Fruit fly (Drosophila melanogaster) whole organism, embryonic: ENCODE data around the gene CG14194.

Experiments
- Bgb ChIP-seq: fragments of 200-800 bp; sonication (Bioruptor generic); IDR thresholded peaks from 2 replicates; pipeline ENCODE4 v1.3.6; 2022; ENCODE audit warnings: missing biosample characterization, missing genetic modification characterization; ENCODE audit not compliant: partially characterized antibody
- BtbVII ChIP-seq: fragments of 200-800 bp; sonication (Bioruptor generic); optimal IDR thresholded peaks from 3 replicates; lab custom pipeline; 2017; ENCODE audit warnings: missing biosample characterization, mild to moderate bottlenecking, missing genetic modification characterization
- CG10209 ChIP-seq: fragments of 200-800 bp; sonication (Bioruptor generic); optimal IDR thresholded peaks from 3 replicates; lab custom pipeline; 2017; ENCODE audit warnings: missing biosample characterization, mild to moderate bottlenecking, missing genetic modification characterization, missing genetic modification reagents
- CG1024 ChIP-seq: fragments of 200-800 bp; sonication (Bioruptor generic); IDR thresholded peaks from 2 replicates; pipeline ENCODE4 v1.3.6; 2022; ENCODE audit warnings: missing biosample characterization, missing genetic modification characterization
- CG12155 ChIP-seq: fragments of 200-800 bp; sonication (Bioruptor generic); optimal IDR thresholded peaks from 3 replicates; lab custom pipeline; 2016; ENCODE audit warnings: missing biosample characterization, missing genetic modification characterization
- CG1529 ChIP-seq: fragments of 200-800 bp; sonication (Bioruptor generic); optimal IDR thresholded peaks from 3 replicates; lab custom pipeline; 2018; ENCODE audit warnings: missing biosample characterization, missing genetic modification characterization
- CG15514 ChIP-seq: fragments of 200-800 bp; sonication (Bioruptor generic); optimal IDR thresholded peaks from 3 replicates; lab custom pipeline; 2017; ENCODE audit warnings: missing biosample characterization, missing genetic modification characterization, mild to moderate bottlenecking, moderate library complexity, missing genetic modification reagents
- CG15696 ChIP-seq: fragments of 200-800 bp; sonication (Bioruptor generic); optimal IDR thresholded peaks from 2 replicates; lab custom pipeline; 2019; ENCODE audit warnings: missing biosample characterization, mild to moderate bottlenecking, missing genetic modification characterization, moderate library complexity
- CG18599 ChIP-seq: fragments of 200-800 bp; sonication (Bioruptor generic); optimal IDR thresholded peaks from 3 replicates; lab custom pipeline; 2017; ENCODE audit warnings: missing biosample characterization, missing genetic modification characterization, mild to moderate bottlenecking, moderate library complexity, missing genetic modification reagents
- CG3065 ChIP-seq: fragments of 200-800 bp; sonication (Bioruptor generic); optimal IDR thresholded peaks from 2 replicates; lab custom pipeline; 2016; ENCODE audit warnings: missing biosample characterization, missing genetic modification characterization
- CG32772 ChIP-seq: fragments of 200-800 bp; sonication (Bioruptor generic); IDR thresholded peaks from 2 replicates; pipeline ENCODE4 v1.3.6; 2022; ENCODE audit warnings: missing biosample characterization, missing genetic modification characterization
- CG4328 ChIP-seq: fragments of 200-800 bp; sonication (Bioruptor generic); optimal IDR thresholded peaks from 3 replicates; lab custom pipeline; 2017; ENCODE audit warnings: missing biosample characterization, missing genetic modification reagents, missing genetic modification characterization
- CG4617 ChIP-seq: fragments of 200-800 bp; sonication (Bioruptor generic); optimal IDR thresholded peaks from 3 replicates; lab custom pipeline; 2016; ENCODE audit warnings: missing biosample characterization, missing genetic modification characterization, borderline replicate concordance
- CG4707 ChIP-seq: fragments of 200-800 bp; sonication (Bioruptor generic); optimal IDR thresholded peaks from 2 replicates; lab custom pipeline; 2018; ENCODE audit warnings: missing biosample characterization, mild to moderate bottlenecking, missing genetic modification characterization, moderate library complexity
- CG6175 ChIP-seq: fragments of 200-800 bp; sonication (Bioruptor generic); IDR thresholded peaks from 3 replicates; pipeline ENCODE4 v1.3.6; 2022; ENCODE audit warnings: missing biosample characterization, missing genetic modification characterization
- CG6272 ChIP-seq: fragments of 200-800 bp; sonication (Bioruptor generic); IDR thresholded peaks from 2 replicates; pipeline ENCODE4 v1.3.6; 2022; ENCODE audit warnings: missing biosample characterization, missing genetic modification characterization
- CG7786 ChIP-seq: fragments of 200-800 bp; sonication (Bioruptor generic); optimal IDR thresholded peaks from 2 replicates; lab custom pipeline; 2016; ENCODE audit warnings: missing biosample characterization, missing genetic modification characterization
- CG8765 ChIP-seq: fragments of 200-800 bp; sonication (Bioruptor generic); IDR thresholded peaks from 2 replicates; pipeline ENCODE4 v1.3.6; 2022; ENCODE audit warnings: missing biosample characterization, missing genetic modification characterization
- D ChIP-seq, 2 experiments: fragments of 200-800 bp in 1 of 2; fragments of >200 bp in 1 of 2; sonication (Bioruptor generic) in 1 of 2; optimal IDR thresholded peaks; 2 replicates in 1 of 2; 3 replicates in 1 of 2; lab custom pipeline; 2017; ENCODE audit warnings: mild to moderate bottlenecking in 1 of 2, missing biosample characterization in 1 of 2, missing genetic modification characterization in 1 of 2, missing genetic modification reagents in 1 of 2
- Dref ChIP-seq: fragments of 200-800 bp; sonication (Bioruptor generic); IDR thresholded peaks from 2 replicates; pipeline ENCODE4 v1.3.6; 2022; ENCODE audit warnings: missing biosample characterization, missing genetic modification characterization
- HLH3B ChIP-seq: fragments of 200-800 bp; sonication (Bioruptor generic); IDR thresholded peaks from 2 replicates; pipeline ENCODE4 v1.3.6; 2022; ENCODE audit warnings: missing biosample characterization, missing genetic modification characterization
- Hey ChIP-seq: fragments of 200-800 bp; sonication (Bioruptor generic); optimal IDR thresholded peaks from 3 replicates; lab custom pipeline; 2018; ENCODE audit warnings: missing biosample characterization, mild to moderate bottlenecking, missing genetic modification characterization
- NfI ChIP-seq: fragments of 200-800 bp; sonication (Bioruptor generic); optimal IDR thresholded peaks from 3 replicates; lab custom pipeline; 2018; ENCODE audit warnings: missing biosample characterization, mild to moderate bottlenecking, missing genetic modification characterization, moderate library complexity
- Ravus ChIP-seq: fragments of 200-800 bp; sonication (Bioruptor generic); IDR thresholded peaks from 2 replicates; pipeline ENCODE4 v1.3.6; 2022; ENCODE audit warnings: missing biosample characterization, missing genetic modification characterization
- Sry-δ ChIP-seq: fragments of 200-800 bp; sonication (Bioruptor generic); optimal IDR thresholded peaks from 2 replicates; lab custom pipeline; 2016; ENCODE audit warnings: missing biosample characterization, missing genetic modification characterization
- Vsx1 ChIP-seq: fragments of 200-800 bp; sonication (Bioruptor generic); optimal IDR thresholded peaks from 2 replicates; lab custom pipeline; 2017; ENCODE audit warnings: missing biosample characterization, mild to moderate bottlenecking, missing genetic modification characterization, missing genetic modification reagents
- Xrp1 ChIP-seq: fragments of 200-800 bp; sonication (Bioruptor generic); IDR thresholded peaks from 2 replicates; pipeline ENCODE4 v1.3.6; 2022; ENCODE audit warnings: missing biosample characterization, missing genetic modification characterization
- ase ChIP-seq: fragments of 200-800 bp; sonication (Bioruptor generic); IDR thresholded peaks from 3 replicates; pipeline ENCODE4 v1.3.6; 2022; ENCODE audit warnings: missing biosample characterization, missing genetic modification characterization
- chif ChIP-seq, 2 experiments: fragments of 200-800 bp; sonication (Bioruptor generic); optimal IDR thresholded peaks; 3 replicates each; lab custom pipeline; 2016; ENCODE audit warnings: missing biosample characterization in 2 of 2, missing genetic modification characterization in 2 of 2
- dan ChIP-seq: fragments of 200-800 bp; sonication (Bioruptor generic); IDR thresholded peaks from 2 replicates; pipeline ENCODE4 v1.3.6; 2022; ENCODE audit warnings: missing biosample characterization, missing genetic modification characterization
- ems ChIP-seq: fragments of 200-800 bp; sonication (Bioruptor generic); optimal IDR thresholded peaks from 3 replicates; lab custom pipeline; 2016; ENCODE audit warnings: missing biosample characterization, missing genetic modification characterization
- hth ChIP-seq: fragments of >200 bp; optimal IDR thresholded peaks from 2 replicates; lab custom pipeline; 2017; ENCODE audit warnings: inconsistent platforms
- inv ChIP-seq: fragments of 200-800 bp; sonication (Bioruptor generic); IDR thresholded peaks from 2 replicates; pipeline ENCODE4 v1.3.6; 2022; ENCODE audit warnings: missing biosample characterization, missing genetic modification characterization; ENCODE audit not compliant: partially characterized antibody
- lov ChIP-seq, 2 experiments: fragments of 200-800 bp in 1 of 2; fragments of >200 bp in 1 of 2; sonication (Bioruptor generic) in 1 of 2; IDR thresholded peaks in 1 of 2; optimal IDR thresholded peaks in 1 of 2; 2 replicates in 1 of 2; 3 replicates in 1 of 2; pipeline versions ENCODE4 v1.3.6 to Lab custom; 2017 to 2022; ENCODE audit warnings: missing biosample characterization in 1 of 2, missing genetic modification characterization in 1 of 2
- luna ChIP-seq: fragments of 200-800 bp; sonication (Bioruptor generic); optimal IDR thresholded peaks from 2 replicates; lab custom pipeline; 2016; ENCODE audit warnings: missing biosample characterization, missing genetic modification characterization
- mam ChIP-seq: fragments of 200-800 bp; sonication (Bioruptor generic); optimal IDR thresholded peaks from 3 replicates; lab custom pipeline; 2016; ENCODE audit warnings: missing biosample characterization, missing genetic modification characterization
- nom ChIP-seq: fragments of 200-800 bp; sonication (Bioruptor generic); optimal IDR thresholded peaks from 2 replicates; lab custom pipeline; 2017; ENCODE audit warnings: missing biosample characterization, missing genetic modification characterization, mild to moderate bottlenecking, moderate library complexity, missing genetic modification reagents
- pho ChIP-seq: fragments of 200-800 bp; sonication (Bioruptor generic); optimal IDR thresholded peaks from 2 replicates; lab custom pipeline; 2016; ENCODE audit warnings: missing biosample characterization, missing genetic modification characterization
- repo ChIP-seq: fragments of 200-800 bp; sonication (Bioruptor generic); optimal IDR thresholded peaks from 2 replicates; lab custom pipeline; 2016; ENCODE audit warnings: missing biosample characterization, missing genetic modification characterization
- sc ChIP-seq, 3 experiments: fragments of >200 bp in 2 of 3; fragments of 200-800 bp in 1 of 3; sonication (Bioruptor generic) in 1 of 3; optimal IDR thresholded peaks; 2 replicates in 2 of 3; 3 replicates in 1 of 3; lab custom pipeline; 2017; ENCODE audit warnings: mild to moderate bottlenecking in 1 of 3, missing biosample characterization in 1 of 3, missing genetic modification characterization in 1 of 3, missing genetic modification reagents in 1 of 3
- sd ChIP-seq: fragments of 200-800 bp; sonication (Bioruptor generic); optimal IDR thresholded peaks from 3 replicates; lab custom pipeline; 2018; ENCODE audit warnings: missing biosample characterization, mild to moderate bottlenecking, missing genetic modification characterization, moderate library complexity
- sens ChIP-seq: fragments of 200-800 bp; sonication (Bioruptor generic); peaks from one replicate; lab custom pipeline; 2016; ENCODE audit warnings: missing biosample characterization, missing genetic modification characterization
- shn ChIP-seq: fragments of 200-800 bp; sonication (Bioruptor generic); optimal IDR thresholded peaks from 3 replicates; lab custom pipeline; 2016; ENCODE audit warnings: missing biosample characterization, missing genetic modification characterization
- slp2 ChIP-seq: fragments of 200-800 bp; sonication (Bioruptor generic); optimal IDR thresholded peaks from 2 replicates; lab custom pipeline; 2016; ENCODE audit warnings: missing biosample characterization, missing genetic modification characterization
- ssp ChIP-seq: fragments of 200-800 bp; sonication (Bioruptor generic); IDR thresholded peaks from 2 replicates; pipeline ENCODE4 v1.3.6; 2022; ENCODE audit warnings: missing biosample characterization, missing genetic modification characterization
- tap ChIP-seq: fragments of 200-800 bp; optimal IDR thresholded peaks from 3 replicates; lab custom pipeline; 2019; ENCODE audit warnings: missing biosample characterization, mild to moderate bottlenecking, missing genetic modification characterization, moderate library complexity
- tx ChIP-seq: fragments of 200-800 bp; sonication (Bioruptor generic); optimal IDR thresholded peaks from 2 replicates; lab custom pipeline; 2016; ENCODE audit warnings: missing biosample characterization, missing genetic modification characterization
- wek ChIP-seq: fragments of 200-800 bp; sonication (Bioruptor generic); optimal IDR thresholded peaks from 3 replicates; lab custom pipeline; 2018; ENCODE audit warnings: missing biosample characterization, mild to moderate bottlenecking, missing genetic modification characterization, moderate library complexity
- zen2 ChIP-seq: fragments of 200-800 bp; sonication (Bioruptor generic); IDR thresholded peaks from 3 replicates; pipeline ENCODE4 v1.3.6; 2022; ENCODE audit warnings: missing biosample characterization, missing genetic modification characterization; ENCODE audit not compliant: partially characterized antibody

Gene CG14194

DNA sequence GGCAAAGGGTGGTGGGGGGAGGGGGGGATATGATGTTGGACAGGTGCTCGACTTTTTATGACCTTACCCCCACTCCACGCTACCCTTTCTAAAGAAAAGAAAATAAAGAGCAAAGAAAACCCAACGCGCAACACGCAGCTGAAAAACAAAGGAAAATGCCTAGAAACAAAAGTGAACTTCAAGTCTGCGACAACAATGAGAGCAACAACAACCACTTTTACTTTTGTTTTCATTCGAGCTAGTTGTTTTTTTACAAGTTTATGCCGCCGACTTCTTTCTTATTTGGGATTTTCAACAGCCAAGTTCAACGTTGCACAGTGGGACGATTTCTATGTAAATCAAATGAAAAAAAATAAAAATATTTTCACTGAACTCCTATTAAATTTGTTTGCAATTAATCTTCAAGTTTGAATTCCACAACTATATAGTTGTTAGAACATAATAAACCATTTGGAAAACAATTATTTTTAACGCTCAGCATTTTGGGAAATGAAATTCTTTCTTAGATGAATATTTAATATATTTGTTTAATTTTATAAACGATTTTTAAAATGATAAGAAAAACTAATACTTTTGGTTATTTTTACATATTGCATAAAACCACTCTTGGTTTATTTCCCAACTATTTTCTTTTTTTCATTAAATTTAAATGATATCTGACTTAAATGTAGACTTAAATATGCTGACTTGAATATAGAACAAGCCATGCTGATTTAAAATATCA, 31.4 kb downstream of the CG14194 start (continued):
- TF ChIP-seq CG15514 (GFP tag; lab: Kevin White, UChicago) (no peak), mam (GFP tag; lab: Kevin White, UChicago) (no peak), lov (optimal IDR thresholded peaks at IDR 0.05; lab: Kevin White, UChicago) (no peak), lov (GFP tag; IDR thresholded peaks at IDR 0.05; lab: Robert Waterston, UW) (no peak), NfI (no peak), CG4707 (GFP tag; lab: Kevin White, UChicago) (no peak), inv (GFP tag; lab: Robert Waterston, UW) (no peak), ssp (no peak), Sry-δ (no peak), CG3065 (GFP tag; lab: Kevin White, UChicago) (no peak), D (optimal IDR thresholded peaks at IDR 0.05; lab: Kevin White, UChicago) (no peak), D (GFP tag; optimal IDR thresholded peaks at IDR 0.05; lab: Kevin White, UChicago) (peak; percentile 53), sd (tag; lab: Kevin White, UChicago) (no peak), wek (GFP tag; lab: Kevin White, UChicago) (no peak), hth (no peak), CG10209 (peak; percentile 34), ase (GFP tag; lab: Robert Waterston, UW) (no peak), tx (no peak), Bgb (GFP tag; lab: Robert Waterston, UW) (no peak), CG1024 (GFP tag; lab: Robert Waterston, UW) (no peak), CG1529 (GFP tag; lab: Kevin White, UChicago) (no peak), CG6272 (no peak), CG18599 (GFP tag; lab: Kevin White, UChicago) (no peak), CG6175 (GFP tag; lab: Robert Waterston, UW) (no peak), CG32772 (GFP tag; lab: Robert Waterston, UW) (no peak), dan (GFP tag; lab: Robert Waterston, UW) (no peak), Hey (no peak), Dref (GFP tag; lab: Robert Waterston, UW) (no peak), tap (tag; lab: Kevin White, UChicago) (no peak), Ravus (GFP tag; lab: Robert Waterston, UW) (no peak), ems (no peak), CG4328 (GFP tag; lab: Kevin White, UChicago) (no peak), CG12155 (GFP tag; lab: Kevin White, UChicago) (no peak), Vsx1 (GFP tag; lab: Kevin White, UChicago) (no peak), CG4617 (no peak), BtbVII (GFP tag; lab: Kevin White, UChicago) (peak; percentile 3), chif (GFP tag; optimal IDR thresholded peaks at IDR 0.05; lab: Kevin White, UChicago) (no peak), CG15696 (tag; lab: Kevin White, UChicago) (no peak), zen2 (no peak), slp2 (GFP tag; lab: Kevin White, UChicago) (no peak), HLH3B (GFP tag; lab: Robert Waterston, UW) (no peak), Xrp1 (no peak), CG7786 (GFP tag; lab: Kevin White, UChicago) (no peak), repo (no peak), shn (GFP tag; lab: Kevin White, UChicago) (no peak), sens (GFP tag; lab: Kevin White, UChicago) (peak; percentile 46), CG8765 (no peak), sc (optimal IDR thresholded peaks at IDR 0.05; lab: Kevin White, UChicago) (no peak), sc (GFP tag; optimal IDR thresholded peaks at IDR 0.05; lab: Kevin White, UChicago) (peak; percentile 30), luna (GFP tag; lab: Kevin White, UChicago) (no peak), pho (no peak), nom (GFP tag; lab: Kevin White, UChicago) (no peak)
